Worm (Caenorhabditis elegans) whole organism, mixed stage, embryonic: ENCODE data around the gene ZK563.2.

Experiments used
- M03D4.4 ChIP-seq: sonication (generic microtip); optimal IDR thresholded peaks from 2 replicates; lab custom pipeline; 2017; ENCODE audit warnings: mild to moderate bottlenecking, missing genetic modification characterization, missing compliant biosample characterization
- bed-3 ChIP-seq: fragments of 200-800 bp; sonication (Bioruptor generic); optimal IDR thresholded peaks from 3 replicates; lab custom pipeline; 2018; ENCODE audit warnings: mild to moderate bottlenecking, missing genetic modification characterization, moderate library complexity, missing compliant biosample characterization
- blmp-1 ChIP-seq: fragments of 150-350 bp; optimal IDR thresholded peaks from 2 replicates; lab custom pipeline; 2014; ENCODE audit warnings: missing biosample characterization, missing genetic modification characterization
- ceh-39 ChIP-seq: fragments of 150-350 bp; optimal IDR thresholded peaks from 2 replicates; lab custom pipeline; 2014; ENCODE audit warnings: missing biosample characterization, missing genetic modification characterization
- ceh-43 ChIP-seq: fragments of 200-800 bp; sonication (Bioruptor generic); optimal IDR thresholded peaks from 2 replicates; lab custom pipeline; 2018; ENCODE audit warnings: mild to moderate bottlenecking, missing genetic modification characterization, moderate library complexity, missing compliant biosample characterization
- ceh-83 ChIP-seq: fragments of 200-800 bp; sonication (Bioruptor generic); optimal IDR thresholded peaks from 2 replicates; lab custom pipeline; 2018; ENCODE audit warnings: mild to moderate bottlenecking, missing genetic modification characterization, missing compliant biosample characterization
- ces-1 ChIP-seq: fragments of 150-350 bp; optimal IDR thresholded peaks from 2 replicates; lab custom pipeline; 2014; ENCODE audit warnings: missing biosample characterization, missing genetic modification reagents, missing genetic modification characterization
- cnd-1 ChIP-seq: fragments of 200-800 bp; sonication (Bioruptor generic); optimal IDR thresholded peaks from 2 replicates; lab custom pipeline; 2018; ENCODE audit warnings: mild to moderate bottlenecking, missing genetic modification characterization, missing compliant biosample characterization
- drap-1 ChIP-seq: fragments of 200-800 bp; sonication (Bioruptor generic); optimal IDR thresholded peaks from 3 replicates; lab custom pipeline; 2018; ENCODE audit warnings: mild to moderate bottlenecking, missing genetic modification characterization, missing compliant biosample characterization
- elt-1 ChIP-seq: sonication (generic microtip); optimal IDR thresholded peaks from 2 replicates; lab custom pipeline; 2017; ENCODE audit warnings: missing genetic modification characterization, mild to moderate bottlenecking, missing compliant biosample characterization, antibody characterized with exemption, moderate library complexity, borderline replicate concordance; ENCODE audit not compliant: insufficient read depth
- elt-3 ChIP-seq: fragments of 150-350 bp; optimal IDR thresholded peaks from 2 replicates; lab custom pipeline; 2014; ENCODE audit warnings: missing biosample characterization, missing genetic modification characterization
- flh-1 ChIP-seq: fragments of 200-800 bp; sonication (Bioruptor generic); optimal IDR thresholded peaks from 2 replicates; lab custom pipeline; 2018; ENCODE audit warnings: mild to moderate bottlenecking, missing genetic modification characterization, moderate library complexity, missing compliant biosample characterization
- ham-2 ChIP-seq: fragments of 200-800 bp; sonication (Bioruptor generic); optimal IDR thresholded peaks from 2 replicates; lab custom pipeline; 2018; ENCODE audit warnings: mild to moderate bottlenecking, missing genetic modification characterization, missing compliant biosample characterization
- hlh-1 ChIP-seq: fragments of 150-350 bp; optimal IDR thresholded peaks from 2 replicates; lab custom pipeline; 2014; ENCODE audit warnings: missing biosample characterization, missing genetic modification reagents, missing genetic modification characterization
- lin-13 ChIP-seq: fragments of 150-350 bp; optimal IDR thresholded peaks from 2 replicates; lab custom pipeline; 2014; ENCODE audit warnings: missing biosample characterization, missing genetic modification characterization
- lsy-2 ChIP-seq: fragments of 150-350 bp; optimal IDR thresholded peaks from 2 replicates; lab custom pipeline; 2014; ENCODE audit warnings: missing biosample characterization, missing genetic modification characterization
- mab-5 ChIP-seq: fragments of 150-350 bp; optimal IDR thresholded peaks from 2 replicates; lab custom pipeline; 2014; ENCODE audit warnings: missing biosample characterization, missing genetic modification characterization
- mep-1 ChIP-seq: fragments of 150-350 bp; optimal IDR thresholded peaks from 2 replicates; lab custom pipeline; 2017; ENCODE audit warnings: missing biosample characterization, missing genetic modification reagents, missing genetic modification characterization, inconsistent platforms
- mls-2 ChIP-seq: sonication (generic microtip); optimal IDR thresholded peaks from 2 replicates; lab custom pipeline; 2016; ENCODE audit warnings: mild to moderate bottlenecking, missing genetic modification characterization, moderate library complexity, missing compliant biosample characterization
- nhr-12 ChIP-seq: fragments of 150-350 bp; optimal IDR thresholded peaks from 2 replicates; lab custom pipeline; 2014; ENCODE audit warnings: missing biosample characterization, missing genetic modification characterization
- nhr-2 ChIP-seq: fragments of 150-350 bp; optimal IDR thresholded peaks from 2 replicates; lab custom pipeline; 2014; ENCODE audit warnings: missing biosample characterization, missing genetic modification characterization
- nhr-237 ChIP-seq: fragments of 150-350 bp; optimal IDR thresholded peaks from 2 replicates; lab custom pipeline; 2014; ENCODE audit warnings: missing biosample characterization, missing genetic modification characterization
- nhr-28 ChIP-seq: fragments of 150-350 bp; optimal IDR thresholded peaks from 2 replicates; lab custom pipeline; 2014; ENCODE audit warnings: missing biosample characterization, missing genetic modification characterization
- nhr-76 ChIP-seq: sonication (generic microtip); optimal IDR thresholded peaks from 2 replicates; lab custom pipeline; 2017; ENCODE audit warnings: missing biosample characterization, missing genetic modification characterization
- pha-4 ChIP-seq: fragments of 150-350 bp; optimal IDR thresholded peaks from 2 replicates; lab custom pipeline; 2018; ENCODE audit warnings: missing biosample characterization, missing genetic modification reagents, missing genetic modification characterization
- sem-2 ChIP-seq: fragments of 200-800 bp; sonication (Bioruptor generic); optimal IDR thresholded peaks from 2 replicates; lab custom pipeline; 2018; ENCODE audit warnings: mild to moderate bottlenecking, missing genetic modification characterization, missing compliant biosample characterization
- snpc-4 ChIP-seq: fragments of 150-350 bp; optimal IDR thresholded peaks from 2 replicates; lab custom pipeline; 2014; ENCODE audit warnings: missing biosample characterization, missing genetic modification characterization
- sptf-1 ChIP-seq: sonication (generic microtip); optimal IDR thresholded peaks from 2 replicates; lab custom pipeline; 2017; ENCODE audit warnings: mild to moderate bottlenecking, missing genetic modification characterization, moderate library complexity, missing compliant biosample characterization
- tbx-8 ChIP-seq: fragments of 200-800 bp; sonication (Bioruptor generic); optimal IDR thresholded peaks from 2 replicates; lab custom pipeline; 2018; ENCODE audit warnings: mild to moderate bottlenecking, missing genetic modification characterization, moderate library complexity, missing compliant biosample characterization
- unc-120 ChIP-seq: sonication (generic microtip); optimal IDR thresholded peaks from 2 replicates; lab custom pipeline; 2017; ENCODE audit warnings: missing genetic modification characterization, missing compliant biosample characterization; ENCODE audit not compliant: poor library complexity, severe bottlenecking
- unc-39 ChIP-seq: fragments of 150-350 bp; optimal IDR thresholded peaks from 2 replicates; lab custom pipeline; 2014; ENCODE audit warnings: missing biosample characterization, missing genetic modification characterization
- unc-62 ChIP-seq: fragments of 150-350 bp; optimal IDR thresholded peaks from 2 replicates; lab custom pipeline; 2014; ENCODE audit warnings: missing biosample characterization, missing genetic modification reagents, missing genetic modification characterization
- zip-8 ChIP-seq: fragments of 150-350 bp; optimal IDR thresholded peaks from 2 replicates; lab custom pipeline; 2014; ENCODE audit warnings: missing biosample characterization, missing genetic modification characterization
- ztf-11 ChIP-seq: fragments of 150-350 bp; optimal IDR thresholded peaks from 2 replicates; lab custom pipeline; 2014; ENCODE audit warnings: missing biosample characterization, missing genetic modification characterization

ZK563.2 gene

ce11 chrX:3350306-3350705 is 18.5 kb upstream of the ZK563.2 start, which contains the start of gene nspg-4:
nspg-4 (minus strand) TSS chrX:3350406.
- TF ChIP-seq snpc-4 (tag; lab: Kevin White, UChicago) (no peak), nhr-2 (tag; lab: Kevin White, UChicago) (no peak), zip-8 (tag; lab: Kevin White, UChicago) (no peak), lsy-2 (tag; lab: Kevin White, UChicago) (no peak), ces-1 (no peak), unc-62 (GFP tag; lab: Kevin White, UChicago) (no peak), mls-2 (tag; lab: Kevin White, UChicago) (no peak), nhr-76 (tag; lab: Kevin White, UChicago) (no peak), ham-2 (no peak), bed-3 (GFP tag; lab: Kevin White, UChicago) (no peak), nhr-237 (tag; lab: Kevin White, UChicago) (no peak), hlh-1 (tag; lab: Kevin White, UChicago) (no peak), elt-1 (tag; lab: Kevin White, UChicago) (no peak), unc-120 (tag; lab: Kevin White, UChicago) (no peak)

- TF ChIP-seq sem-2 = no peak
- no peak for TF ChIP-seq nhr-28 (tag; lab: Kevin White, UChicago)
- TF ChIP-seq nhr-2 (tag; lab: Kevin White, UChicago) = no peak
- TF ChIP-seq lin-13 = no peak
- TF ChIP-seq mls-2 (tag; lab: Kevin White, UChicago) = peak; percentile 18
- peak; percentile 82 for TF ChIP-seq ces-1
- TF ChIP-seq mep-1 (tag; lab: Kevin White, UChicago) = no peak
- TF ChIP-seq ham-2 = no peak
- TF ChIP-seq mab-5 = no peak
Measured at ce11 chrX:3351526-3351925, 17.2 kb upstream of the ZK563.2 start, which contains the start of gene ZK816.1. ZK816.1 (plus strand) TSS chrX:3351712.

DNA sequence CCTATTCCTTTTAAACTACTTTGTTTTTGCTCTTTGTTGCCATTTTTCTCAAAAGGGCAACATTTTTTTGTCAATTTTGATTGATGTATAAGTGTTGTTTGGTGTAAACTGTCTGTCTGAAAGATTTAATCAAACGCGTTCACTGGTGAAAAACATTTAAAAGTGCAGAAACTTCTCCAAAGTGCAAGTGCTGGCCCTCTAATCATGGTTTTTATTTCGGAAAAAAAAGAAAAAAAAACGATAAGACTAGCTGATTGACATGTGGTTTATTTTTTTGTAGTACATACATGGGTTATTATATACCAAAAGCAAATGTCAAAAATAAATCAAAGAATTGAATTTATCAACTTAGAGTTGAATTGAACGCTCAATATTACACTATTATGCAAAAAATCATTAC is 6.4 kb upstream of the ZK563.2 start, which contains the start of gene dhs-26:
Gene dhs-26 (minus strand): TSS at position 116 of the 400 bp plus-strand sequence.
- no peak for TF ChIP-seq ces-1
- no peak for TF ChIP-seq elt-1 (tag; lab: Kevin White, UChicago)
- no peak for TF ChIP-seq mab-5
- TF ChIP-seq nhr-12 = no peak
- TF ChIP-seq sptf-1 (tag; lab: Kevin White, UChicago) = no peak
- no peak for TF ChIP-seq M03D4.4
- no peak for TF ChIP-seq flh-1 (GFP tag; lab: Kevin White, UChicago)
- no peak for TF ChIP-seq lsy-2 (tag; lab: Kevin White, UChicago)
- no peak for TF ChIP-seq ceh-39 (tag; lab: Kevin White, UChicago)
- TF ChIP-seq mls-2 (tag; lab: Kevin White, UChicago) = no peak
- TF ChIP-seq bed-3 (GFP tag; lab: Kevin White, UChicago) = no peak
- no peak for TF ChIP-seq nhr-76 (tag; lab: Kevin White, UChicago)
- no peak for TF ChIP-seq snpc-4 (tag; lab: Kevin White, UChicago)

DNA sequence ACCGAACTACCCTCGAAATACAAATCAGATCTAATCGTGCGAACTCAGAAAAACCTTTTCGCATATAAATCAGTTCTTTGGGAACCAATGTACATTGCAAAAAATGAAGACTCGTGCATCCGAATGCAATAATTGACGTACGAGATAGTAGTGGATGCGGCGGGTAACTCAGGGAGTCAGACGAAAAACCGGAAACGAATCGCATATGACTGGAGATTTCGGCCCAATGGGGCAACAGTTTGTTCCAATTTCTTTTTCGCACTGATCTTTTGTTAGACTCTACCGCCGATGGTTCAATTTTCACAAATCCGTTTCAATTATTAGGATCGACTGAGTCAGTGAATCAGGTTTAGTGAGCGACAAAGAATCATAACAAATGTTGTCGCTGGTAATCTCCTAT is 2.0 kb upstream of the ZK563.2 start:
- TF ChIP-seq blmp-1 (tag; lab: Kevin White, UChicago) (no peak), drap-1 (no peak), M03D4.4 (no peak), ceh-83 (GFP tag; lab: Kevin White, UChicago) (no peak), nhr-2 (tag; lab: Kevin White, UChicago) (no peak), lsy-2 (tag; lab: Kevin White, UChicago) (no peak), mls-2 (tag; lab: Kevin White, UChicago) (no peak), ceh-39 (tag; lab: Kevin White, UChicago) (no peak), flh-1 (GFP tag; lab: Kevin White, UChicago) (no peak), tbx-8 (no peak), unc-120 (tag; lab: Kevin White, UChicago) (no peak), mab-5 (no peak), elt-3 (no peak)

DNA sequence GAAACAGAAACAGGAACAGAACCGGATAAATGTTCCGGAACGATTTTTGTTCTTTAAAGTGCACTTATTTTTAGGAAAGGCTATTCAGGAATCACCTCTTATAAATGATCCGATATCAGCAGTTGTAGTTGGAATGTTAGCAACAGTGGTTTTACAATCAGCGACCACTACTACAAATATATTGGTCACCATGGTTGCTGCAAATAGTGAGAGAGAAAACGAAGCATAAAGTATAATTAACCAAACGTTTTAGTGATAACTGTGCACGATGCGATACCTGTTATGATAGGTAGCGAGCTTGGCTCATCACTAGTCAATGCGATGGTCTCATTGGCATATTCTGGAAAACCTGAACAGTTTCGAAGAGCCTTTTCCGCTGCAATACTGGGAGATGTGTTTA is 683 bp downstream of the ZK563.2 start:
- TF ChIP-seq ceh-83 (GFP tag; lab: Kevin White, UChicago) (no peak), unc-39 (tag; lab: Kevin White, UChicago) (no peak), nhr-2 (tag; lab: Kevin White, UChicago) (no peak), mls-2 (tag; lab: Kevin White, UChicago) (no peak), sem-2 (no peak), ceh-43 (GFP tag; lab: Kevin White, UChicago) (no peak), ztf-11 (tag; lab: Kevin White, UChicago) (no peak), pha-4 (tag; lab: Kevin White, UChicago) (no peak), ces-1 (no peak), bed-3 (GFP tag; lab: Kevin White, UChicago) (no peak), cnd-1 (tag; lab: Kevin White, UChicago) (no peak), lsy-2 (tag; lab: Kevin White, UChicago) (no peak)
